1 fruit fly cellular context compared by ENCODE assay signal in genomic region chrX:3381667-3382066, dm6.
TF ChIP-seq lines count a peak whose summit lies in the region.

No protein-coding gene starts in this region.

TF ChIP-seq in whole organism, embryonic, 481 proteins besides CTCF, POLR2A, EP300 and RAD21 (continued from another document and continues in another):
- peak; percentile 27 for TF ChIP-seq CG1647 (GFP tag; optimal IDR thresholded peaks at IDR 0.05; lab: Kevin White, UChicago)
- peak; percentile 70 for TF ChIP-seq dati (GFP tag; IDR thresholded peaks at IDR 0.05; lab: Robert Waterston, UW)
- no peak for TF ChIP-seq hkb (optimal IDR thresholded peaks at IDR 0.05; lab: Kevin White, UChicago)
- TF ChIP-seq hkb (GFP tag; IDR thresholded peaks at IDR 0.05; lab: Robert Waterston, UW) = peak; percentile 87
- TF ChIP-seq MTF-1 (GFP tag; optimal IDR thresholded peaks at IDR 0.05; lab: Kevin White, UChicago; ENCODE audit: borderline replicate concordance) = peak; percentile 37
- TF ChIP-seq vvl (GFP tag; IDR thresholded peaks at IDR 0.05; lab: Robert Waterston, UW) = peak; percentile 90
- TF ChIP-seq br (optimal IDR thresholded peaks at IDR 0.05; lab: Kevin White, UChicago) = no peak
- peak; percentile 75 for TF ChIP-seq grau (tag; optimal IDR thresholded peaks at IDR 0.05; lab: Kevin White, UChicago)
- peak; percentile 72; the same call in 2 of the 3 replicates for TF ChIP-seq CG11695 (GFP tag; IDR thresholded peaks at IDR 0.05; lab: Robert Waterston, UW)
- TF ChIP-seq mld (GFP tag; IDR thresholded peaks at IDR 0.05; lab: Robert Waterston, UW; ENCODE audit: partially characterized antibody) = no peak
- TF ChIP-seq CG1603 (tag; optimal IDR thresholded peaks at IDR 0.05; lab: Kevin White, UChicago) = peak; percentile 87
- peak; percentile 74 for TF ChIP-seq jing (GFP tag; optimal IDR thresholded peaks at IDR 0.05; lab: Kevin White, UChicago)
- peak; percentile 24 for TF ChIP-seq Fer1 (GFP tag; optimal IDR thresholded peaks at IDR 0.05; lab: Kevin White, UChicago)
- peak; percentile 57 for TF ChIP-seq CG17385 (GFP tag; optimal IDR thresholded peaks at IDR 0.05; lab: Kevin White, UChicago)
- TF ChIP-seq mam (GFP tag; optimal IDR thresholded peaks at IDR 0.05; lab: Kevin White, UChicago) = peak; percentile 72
- no peak for TF ChIP-seq CG17802 (tag; optimal IDR thresholded peaks at IDR 0.05; lab: Kevin White, UChicago)
- TF ChIP-seq kah (GFP tag; optimal IDR thresholded peaks at IDR 0.05; lab: Kevin White, UChicago) = no peak
- TF ChIP-seq bcd (GFP tag; optimal IDR thresholded peaks at IDR 0.05; lab: Kevin White, UChicago) = peak; percentile 71
- TF ChIP-seq CG7839 (tag; optimal IDR thresholded peaks at IDR 0.05; lab: Kevin White, UChicago) = peak; percentile 81
- TF ChIP-seq CG13624 (GFP tag; optimal IDR thresholded peaks at IDR 0.05; lab: Kevin White, UChicago) = peak; percentile 78
- TF ChIP-seq abd-A (tag; optimal IDR thresholded peaks at IDR 0.05; lab: Kevin White, UChicago) = no peak
- peak; percentile 98 for TF ChIP-seq Drgx (GFP tag; IDR thresholded peaks at IDR 0.05; lab: Robert Waterston, UW)
- no peak for TF ChIP-seq Opbp (GFP tag; IDR thresholded peaks at IDR 0.05; lab: Robert Waterston, UW; ENCODE audit: partially characterized antibody)
- TF ChIP-seq crp (GFP tag; optimal IDR thresholded peaks at IDR 0.05; lab: Kevin White, UChicago) = peak in 1 of 2 experiments; percentile 9
- TF ChIP-seq Ravus (GFP tag; IDR thresholded peaks at IDR 0.05; lab: Robert Waterston, UW) = peak; percentile 2; the same call in 1 of the 2 replicates
- TF ChIP-seq inv (GFP tag; IDR thresholded peaks at IDR 0.05; lab: Robert Waterston, UW; ENCODE audit: partially characterized antibody) = no peak
- TF ChIP-seq Ets65A (GFP tag; lab: Kevin White, UChicago) = peak; percentile 94
- no peak for TF ChIP-seq usp (GFP tag; optimal IDR thresholded peaks at IDR 0.05; lab: Kevin White, UChicago)
- TF ChIP-seq CG33557 (GFP tag; optimal IDR thresholded peaks at IDR 0.05; lab: Kevin White, UChicago) = no peak
- TF ChIP-seq slou (GFP tag; optimal IDR thresholded peaks at IDR 0.05; lab: Kevin White, UChicago) = no peak
- TF ChIP-seq CG10462 (GFP tag; optimal IDR thresholded peaks at IDR 0.05; lab: Kevin White, UChicago) = peak; percentile 56
- TF ChIP-seq CG2116 (GFP tag; optimal IDR thresholded peaks at IDR 0.05; lab: Kevin White, UChicago) = no peak
- TF ChIP-seq Doc3 (GFP tag; IDR thresholded peaks at IDR 0.05; lab: Robert Waterston, UW; ENCODE audit: partially characterized antibody) = no peak
- TF ChIP-seq ind (GFP tag; optimal IDR thresholded peaks at IDR 0.05; lab: Kevin White, UChicago) = peak; percentile 80
- TF ChIP-seq chm (GFP tag; IDR thresholded peaks at IDR 0.05; lab: Robert Waterston, UW) = no peak; the same call in 1 of the 2 replicates
- TF ChIP-seq eve (GFP tag; optimal IDR thresholded peaks at IDR 0.05; lab: Kevin White, UChicago) = peak in 1 of 2 experiments; percentile 65
- TF ChIP-seq Hr78 (GFP tag; optimal IDR thresholded peaks at IDR 0.05; lab: Kevin White, UChicago) = peak in 1 of 2 experiments; percentile 4
- TF ChIP-seq CG8089 (GFP tag; optimal IDR thresholded peaks at IDR 0.05; lab: Kevin White, UChicago) = peak; percentile 55
- peak; percentile 78 for TF ChIP-seq nmo (GFP tag; optimal IDR thresholded peaks at IDR 0.05; lab: Kevin White, UChicago)
- TF ChIP-seq CG1024 (GFP tag; IDR thresholded peaks at IDR 0.05; lab: Robert Waterston, UW) = peak; percentile 56; the same call in 1 of the 2 replicates
- no peak for TF ChIP-seq CG13894 (tag; optimal IDR thresholded peaks at IDR 0.05; lab: Kevin White, UChicago)
- TF ChIP-seq ftz-f1 (GFP tag; optimal IDR thresholded peaks at IDR 0.05; lab: Kevin White, UChicago) = no peak
- TF ChIP-seq Dad (GFP tag; optimal IDR thresholded peaks at IDR 0.05; lab: Kevin White, UChicago) = peak; percentile 52
- no peak for TF ChIP-seq Elba2 (GFP tag; optimal IDR thresholded peaks at IDR 0.05; lab: Kevin White, UChicago)
- TF ChIP-seq pb (GFP tag; optimal IDR thresholded peaks at IDR 0.05; lab: Kevin White, UChicago) = peak; percentile 71
- peak; percentile 53 for TF ChIP-seq CG8388 (GFP tag; optimal IDR thresholded peaks at IDR 0.05; lab: Kevin White, UChicago)
- TF ChIP-seq Adf1 (GFP tag; IDR thresholded peaks at IDR 0.05; lab: Robert Waterston, UW) = no peak
- TF ChIP-seq CG7987 (GFP tag; optimal IDR thresholded peaks at IDR 0.05; lab: Kevin White, UChicago) = no peak
- TF ChIP-seq CG5953 (GFP tag; IDR thresholded peaks at IDR 0.05; lab: Robert Waterston, UW) = no peak; the same call in 1 of the 2 replicates
- TF ChIP-seq z (GFP tag; IDR thresholded peaks at IDR 0.05; lab: Robert Waterston, UW) = 0 out of 3 replicates have a peak, but pooled peaks have one; percentile 31
- TF ChIP-seq lab (GFP tag; optimal IDR thresholded peaks at IDR 0.05; lab: Kevin White, UChicago) = peak; percentile 78
- TF ChIP-seq sug (tag; optimal IDR thresholded peaks at IDR 0.05; lab: Kevin White, UChicago) = no peak
- TF ChIP-seq Doc2 (GFP tag; IDR thresholded peaks at IDR 0.05; lab: Robert Waterston, UW) = no peak
- peak; percentile 75 for TF ChIP-seq CG2712 (tag; optimal IDR thresholded peaks at IDR 0.05; lab: Kevin White, UChicago)
- TF ChIP-seq CG10274 (GFP tag; optimal IDR thresholded peaks at IDR 0.05; lab: Kevin White, UChicago) = peak; percentile 42
- peak; percentile 67 to 75 for TF ChIP-seq chif (GFP tag; optimal IDR thresholded peaks at IDR 0.05; lab: Kevin White, UChicago)
- TF ChIP-seq HLHmδ (GFP tag; optimal IDR thresholded peaks at IDR 0.05; lab: Kevin White, UChicago) = no peak
- peak; percentile 70 for TF ChIP-seq CHES-1-like (GFP tag; optimal IDR thresholded peaks at IDR 0.05; lab: Kevin White, UChicago)
- TF ChIP-seq CG6272 (GFP tag; IDR thresholded peaks at IDR 0.05; lab: Robert Waterston, UW) = no peak
- peak; percentile 32 for TF ChIP-seq CG15011 (GFP tag; optimal IDR thresholded peaks at IDR 0.05; lab: Kevin White, UChicago)
- no peak for TF ChIP-seq CG7271 (tag; optimal IDR thresholded peaks at IDR 0.05; lab: Kevin White, UChicago)
- peak; percentile 22 for TF ChIP-seq CG3163 (GFP tag; optimal IDR thresholded peaks at IDR 0.05; lab: Kevin White, UChicago)
- TF ChIP-seq Chrac-16 (GFP tag; optimal IDR thresholded peaks at IDR 0.05; lab: Kevin White, UChicago) = peak; percentile 63
- no peak for TF ChIP-seq CG10543 (GFP tag; optimal IDR thresholded peaks at IDR 0.05; lab: Kevin White, UChicago)
- TF ChIP-seq slbo (GFP tag; IDR thresholded peaks at IDR 0.05; lab: Robert Waterston, UW) = peak; percentile 76
- no peak for TF ChIP-seq Neu2 (GFP tag; optimal IDR thresholded peaks at IDR 0.05; lab: Kevin White, UChicago; ENCODE audit: borderline replicate concordance)
- no peak for TF ChIP-seq Dp (GFP tag; optimal IDR thresholded peaks at IDR 0.05; lab: Kevin White, UChicago)
- no peak for TF ChIP-seq CG11085 (GFP tag; IDR thresholded peaks at IDR 0.05; lab: Robert Waterston, UW)
- TF ChIP-seq Ada2b (GFP tag; IDR thresholded peaks at IDR 0.05; lab: Robert Waterston, UW) = peak; percentile 87
- TF ChIP-seq dmrt11E (tag; optimal IDR thresholded peaks at IDR 0.05; lab: Kevin White, UChicago) = peak; percentile 38
- no peak for TF ChIP-seq CG10565 (GFP tag; optimal IDR thresholded peaks at IDR 0.05; lab: Kevin White, UChicago)
- no peak for TF ChIP-seq stwl (tag; optimal IDR thresholded peaks at IDR 0.05; lab: Kevin White, UChicago)
- TF ChIP-seq CG16815 (GFP tag; optimal IDR thresholded peaks at IDR 0.05; lab: Kevin White, UChicago) = peak; percentile 41
- TF ChIP-seq tio (GFP tag; optimal IDR thresholded peaks at IDR 0.05; lab: Kevin White, UChicago) = peak; percentile 41
- no peak for TF ChIP-seq CG4328 (GFP tag; optimal IDR thresholded peaks at IDR 0.05; lab: Kevin White, UChicago)
- TF ChIP-seq HmgZ (tag; optimal IDR thresholded peaks at IDR 0.05; lab: Kevin White, UChicago) = peak; percentile 37
- peak; percentile 15 for TF ChIP-seq odd (GFP tag; optimal IDR thresholded peaks at IDR 0.05; lab: Kevin White, UChicago)
- TF ChIP-seq lola (GFP tag; optimal IDR thresholded peaks at IDR 0.05; lab: Kevin White, UChicago) = peak in 1 of 3 experiments; percentile 30
- TF ChIP-seq CG18476 (GFP tag; optimal IDR thresholded peaks at IDR 0.05; lab: Kevin White, UChicago) = no peak
- peak; percentile 72 for TF ChIP-seq CG7357 (GFP tag; IDR thresholded peaks at IDR 0.05; lab: Robert Waterston, UW)
- TF ChIP-seq CG14860 (GFP tag; IDR thresholded peaks at IDR 0.05; lab: Robert Waterston, UW; ENCODE audit: partially characterized antibody) = no peak
- TF ChIP-seq Hey (tag; optimal IDR thresholded peaks at IDR 0.05; lab: Kevin White, UChicago) = no peak
- peak; percentile 73; the same call in 1 of the 2 replicates for TF ChIP-seq ranshi (GFP tag; IDR thresholded peaks at IDR 0.05; lab: Robert Waterston, UW)
- TF ChIP-seq CG9876 (GFP tag; optimal IDR thresholded peaks at IDR 0.05; lab: Kevin White, UChicago) = peak; percentile 48
- TF ChIP-seq CG6175 (GFP tag; IDR thresholded peaks at IDR 0.05; lab: Robert Waterston, UW) = no peak; the same call in 2 of the 3 replicates
- peak; percentile 73 for TF ChIP-seq CG4424 (GFP tag; optimal IDR thresholded peaks at IDR 0.05; lab: Kevin White, UChicago)
- peak; percentile 60 for TF ChIP-seq maf-S (GFP tag; optimal IDR thresholded peaks at IDR 0.05; lab: Kevin White, UChicago)
- TF ChIP-seq CG2678 (tag; optimal IDR thresholded peaks at IDR 0.05; lab: Kevin White, UChicago) = peak; percentile 72
- peak; percentile 62 for TF ChIP-seq CG18599 (GFP tag; optimal IDR thresholded peaks at IDR 0.05; lab: Kevin White, UChicago)
- TF ChIP-seq ab (GFP tag; optimal IDR thresholded peaks at IDR 0.05; lab: Kevin White, UChicago) = peak; percentile 27
- TF ChIP-seq knrl (GFP tag; IDR thresholded peaks at IDR 0.05; lab: Robert Waterston, UW; ENCODE audit: partially characterized antibody) = no peak
- peak; percentile 79; the same call in 1 of the 2 replicates for TF ChIP-seq HLH3B (GFP tag; IDR thresholded peaks at IDR 0.05; lab: Robert Waterston, UW)
- no peak; the same call in 1 of the 2 replicates for TF ChIP-seq CG17612 (GFP tag; IDR thresholded peaks at IDR 0.05; lab: Robert Waterston, UW)
- TF ChIP-seq CG8478 (optimal IDR thresholded peaks at IDR 0.05; lab: Kevin White, UChicago) = no peak
- peak; percentile 86 for TF ChIP-seq Ptx1 (GFP tag; IDR thresholded peaks at IDR 0.05; lab: Robert Waterston, UW)
- TF ChIP-seq CG4282 (GFP tag; optimal IDR thresholded peaks at IDR 0.05; lab: Kevin White, UChicago) = peak; percentile 25
- peak; percentile 28 for TF ChIP-seq Ets97D (GFP tag; optimal IDR thresholded peaks at IDR 0.05; lab: Kevin White, UChicago)
- TF ChIP-seq CG3065 (GFP tag; optimal IDR thresholded peaks at IDR 0.05; lab: Kevin White, UChicago) = peak; percentile 44
- peak; percentile 77; the same call in 1 of the 2 replicates for TF ChIP-seq ttk (GFP tag; IDR thresholded peaks at IDR 0.05; lab: Robert Waterston, UW)
- TF ChIP-seq ham (GFP tag; IDR thresholded peaks at IDR 0.05; lab: Robert Waterston, UW) = no peak
- TF ChIP-seq B-H2 (GFP tag; optimal IDR thresholded peaks at IDR 0.05; lab: Kevin White, UChicago) = no peak
- TF ChIP-seq CG12769 (tag; optimal IDR thresholded peaks at IDR 0.05; lab: Kevin White, UChicago) = peak; percentile 83
- no peak for TF ChIP-seq Trl (optimal IDR thresholded peaks at IDR 0.05; lab: Kevin White, UChicago)
- peak; percentile 71 for TF ChIP-seq Trl (GFP tag; optimal IDR thresholded peaks at IDR 0.05; lab: Kevin White, UChicago)
- TF ChIP-seq CG7786 (GFP tag; optimal IDR thresholded peaks at IDR 0.05; lab: Kevin White, UChicago) = peak; percentile 68
- TF ChIP-seq nau (GFP tag; optimal IDR thresholded peaks at IDR 0.05; lab: Kevin White, UChicago) = peak; percentile 56
- peak; percentile 30 for TF ChIP-seq pho (GFP tag; optimal IDR thresholded peaks at IDR 0.05; lab: Kevin White, UChicago)
- TF ChIP-seq CG4730 (GFP tag; IDR thresholded peaks at IDR 0.05; lab: Robert Waterston, UW) = peak; percentile 64
- TF ChIP-seq sim (GFP tag; IDR thresholded peaks at IDR 0.05; lab: Robert Waterston, UW) = peak; percentile 56; the same call in 1 of the 2 replicates
- TF ChIP-seq Camta (GFP tag; optimal IDR thresholded peaks at IDR 0.05; lab: Kevin White, UChicago) = peak; percentile 60
- no peak for TF ChIP-seq yki (optimal IDR thresholded peaks at IDR 0.05; lab: Kevin White, UChicago)
- peak; percentile 84 for TF ChIP-seq gem (tag; optimal IDR thresholded peaks at IDR 0.05; lab: Kevin White, UChicago)
- 0 out of 2 replicates have a peak, but pooled peaks have one; percentile 23 for TF ChIP-seq CG10321 (GFP tag; IDR thresholded peaks at IDR 0.05; lab: Robert Waterston, UW)
- peak; percentile 46; the same call in 1 of the 2 replicates for TF ChIP-seq CG43689 (GFP tag; IDR thresholded peaks at IDR 0.05; lab: Robert Waterston, UW)
- TF ChIP-seq toy (GFP tag; IDR thresholded peaks at IDR 0.05; lab: Robert Waterston, UW) = no peak
- peak; percentile 77 for TF ChIP-seq CG15269 (tag; optimal IDR thresholded peaks at IDR 0.05; lab: Kevin White, UChicago)
- peak; percentile 40 for TF ChIP-seq gcm2 (GFP tag; optimal IDR thresholded peaks at IDR 0.05; lab: Kevin White, UChicago)
- TF ChIP-seq trh (GFP tag; optimal IDR thresholded peaks at IDR 0.05; lab: Kevin White, UChicago) = peak; percentile 28
- no peak for TF ChIP-seq Jarid2 (GFP tag; optimal IDR thresholded peaks at IDR 0.05; lab: Kevin White, UChicago)
- TF ChIP-seq CG13123 (GFP tag; optimal IDR thresholded peaks at IDR 0.05; lab: Kevin White, UChicago) = peak; percentile 45
- TF ChIP-seq Vsx1 (GFP tag; optimal IDR thresholded peaks at IDR 0.05; lab: Kevin White, UChicago) = peak; percentile 39
- TF ChIP-seq H2.0 (GFP tag; IDR thresholded peaks at IDR 0.05; lab: Robert Waterston, UW) = peak; percentile 85
- no peak for TF ChIP-seq amos (GFP tag; IDR thresholded peaks at IDR 0.05; lab: Robert Waterston, UW; ENCODE audit: partially characterized antibody)
- peak; percentile 74 for TF ChIP-seq CG14050 (GFP tag; IDR thresholded peaks at IDR 0.05; lab: Robert Waterston, UW)
- TF ChIP-seq tgo (GFP tag; IDR thresholded peaks at IDR 0.05; lab: Robert Waterston, UW) = peak; percentile 73
- peak; percentile 44 for TF ChIP-seq eyg (GFP tag; optimal IDR thresholded peaks at IDR 0.05; lab: Kevin White, UChicago)
- TF ChIP-seq Sox100B (GFP tag; optimal IDR thresholded peaks at IDR 0.05; lab: Kevin White, UChicago) = peak; percentile 43
- peak; percentile 42 for TF ChIP-seq CG18011 (GFP tag; optimal IDR thresholded peaks at IDR 0.05; lab: Kevin White, UChicago)
- TF ChIP-seq sisA (GFP tag; IDR thresholded peaks at IDR 0.05; lab: Robert Waterston, UW) = no peak; the same call in 1 of the 2 replicates
- peak; percentile 65 for TF ChIP-seq pum (GFP tag; optimal IDR thresholded peaks at IDR 0.05; lab: Kevin White, UChicago)
- no peak for TF ChIP-seq Poxn (GFP tag; IDR thresholded peaks at IDR 0.05; lab: Robert Waterston, UW)
